Worm (Caenorhabditis elegans) whole organism, L4 larva: ENCODE results near the gene H38K22.7.
A peak's percentile ranks its signal among the peaks of the same experiment; 100 is the strongest.

ENCODE experiments used
- F10B5.3 ChIP-seq: sonication (generic microtip); optimal IDR thresholded peaks from 2 replicates; lab custom pipeline; 2016; ENCODE audit warnings: mild to moderate bottlenecking, missing genetic modification characterization, missing compliant biosample characterization
- T20F7.1 ChIP-seq: fragments of 200-800 bp; sonication (Bioruptor generic); optimal IDR thresholded peaks from 2 replicates; lab custom pipeline; 2018; ENCODE audit warnings: mild to moderate bottlenecking, missing genetic modification characterization, missing compliant biosample characterization
- Y5F2A.4 ChIP-seq: fragments of 200-800 bp; sonication (Bioruptor generic); optimal IDR thresholded peaks from 2 replicates; lab custom pipeline; 2018; ENCODE audit warnings: mild to moderate bottlenecking, missing genetic modification characterization, missing compliant biosample characterization
- ZK337.2 ChIP-seq: fragments of 200-800 bp; sonication (Bioruptor generic); IDR thresholded peaks from 2 replicates; pipeline ENCODE4 v1.3.6; 2022; ENCODE audit warnings: missing genetic modification reagents, missing genetic modification characterization, missing compliant biosample characterization
- aha-1 ChIP-seq: fragments of 150-350 bp; peaks from one replicate; lab custom pipeline; 2014; ENCODE audit warnings: missing biosample characterization, missing genetic modification characterization
- ceh-20 ChIP-seq: fragments of 200-800 bp; sonication (Bioruptor generic); IDR thresholded peaks from 2 replicates; pipeline ENCODE4 v1.3.6; 2022; ENCODE audit warnings: missing genetic modification reagents, missing genetic modification characterization, missing compliant biosample characterization
- ceh-62 ChIP-seq: sonication (generic microtip); optimal IDR thresholded peaks from 2 replicates; lab custom pipeline; 2017; ENCODE audit warnings: missing biosample characterization, missing genetic modification characterization
- ctbp-1 ChIP-seq: fragments of 200-800 bp; sonication (Bioruptor generic); IDR thresholded peaks from 2 replicates; pipeline ENCODE4 v1.3.6; 2022; ENCODE audit warnings: missing genetic modification reagents, missing genetic modification characterization, missing compliant biosample characterization
- daf-16 ChIP-seq, 3 experiments: sonication (generic microtip); optimal IDR thresholded peaks; 2 replicates each; lab custom pipeline; 2016 to 2017; ENCODE audit warnings: missing genetic modification characterization in 3 of 3, missing genetic modification reagents in 3 of 3, mild to moderate bottlenecking in 2 of 3, missing compliant biosample characterization in 2 of 3, missing biosample characterization in 1 of 3, moderate library complexity in 1 of 3
- dmd-6 ChIP-seq: fragments of 200-800 bp; sonication (Bioruptor generic); IDR thresholded peaks from 2 replicates; pipeline ENCODE4 v1.3.6; 2022; ENCODE audit warnings: missing genetic modification reagents, missing genetic modification characterization, missing compliant biosample characterization
- dmd-8 ChIP-seq: fragments of 200-800 bp; sonication (Bioruptor generic); IDR thresholded peaks from 2 replicates; pipeline ENCODE4 v1.3.6; 2022; ENCODE audit warnings: missing genetic modification characterization, missing compliant biosample characterization
- dpl-1 ChIP-seq: fragments of 150-350 bp; optimal IDR thresholded peaks from 2 replicates; lab custom pipeline; 2014; ENCODE audit warnings: missing biosample characterization, missing genetic modification reagents, missing genetic modification characterization
- dve-1 ChIP-seq: sonication (generic microtip); optimal IDR thresholded peaks from 2 replicates; lab custom pipeline; 2017; ENCODE audit warnings: antibody characterized with exemption, mild to moderate bottlenecking, missing genetic modification characterization, missing compliant biosample characterization; ENCODE audit not compliant: insufficient read depth
- hif-1 ChIP-seq, 2 experiments: sonication (generic microtip); optimal IDR thresholded peaks; 2 replicates each; lab custom pipeline; 2016 to 2017; ENCODE audit warnings: missing compliant biosample characterization in 2 of 2, missing genetic modification characterization in 2 of 2, missing genetic modification reagents in 2 of 2, missing genotype in 2 of 2, mild to moderate bottlenecking in 1 of 2
- hlh-30 ChIP-seq: sonication (generic microtip); optimal IDR thresholded peaks from 2 replicates; lab custom pipeline; 2017; ENCODE audit warnings: antibody characterized with exemption, mild to moderate bottlenecking, missing genetic modification characterization, missing compliant biosample characterization; ENCODE audit not compliant: insufficient read depth
- hmg-1.1 ChIP-seq: fragments of 200-800 bp; sonication (Bioruptor generic); IDR thresholded peaks from 2 replicates; pipeline ENCODE4 v1.3.6; 2022; ENCODE audit warnings: missing genetic modification reagents, missing genetic modification characterization, missing compliant biosample characterization
- lim-7 ChIP-seq: fragments of 200-800 bp; sonication (Bioruptor generic); IDR thresholded peaks from 2 replicates; pipeline ENCODE4 v1.3.6; 2022; ENCODE audit warnings: missing genetic modification characterization, missing compliant biosample characterization
- lsy-2 ChIP-seq, 2 experiments: fragments of 150-350 bp in 1 of 2; sonication (generic microtip) in 1 of 2; optimal IDR thresholded peaks; 2 replicates each; lab custom pipeline; 2014 to 2017; ENCODE audit warnings: missing biosample characterization in 2 of 2, missing genetic modification characterization in 2 of 2
- madf-9 ChIP-seq: fragments of 200-800 bp; sonication (Bioruptor generic); conservative IDR thresholded peaks from 2 replicates; pipeline ENCODE4 v1.3.6; 2022; ENCODE audit warnings: missing genetic modification reagents, missing genetic modification characterization, missing compliant biosample characterization
- mes-2 ChIP-seq: sonication (generic microtip); optimal IDR thresholded peaks from 2 replicates; lab custom pipeline; 2016; ENCODE audit warnings: missing genotype, mild to moderate bottlenecking, missing genetic modification characterization, missing compliant biosample characterization; ENCODE audit not compliant: poor library complexity, severe bottlenecking
- mxl-3 ChIP-seq: fragments of 200-800 bp; sonication (Bioruptor generic); optimal IDR thresholded peaks from 2 replicates; lab custom pipeline; 2018; ENCODE audit warnings: mild to moderate bottlenecking, missing genetic modification characterization, missing compliant biosample characterization
- nhr-237 ChIP-seq: sonication (generic microtip); optimal IDR thresholded peaks from 2 replicates; lab custom pipeline; 2017; ENCODE audit warnings: missing biosample characterization, missing genetic modification characterization
- pqm-1 ChIP-seq: sonication (generic microtip); optimal IDR thresholded peaks from 2 replicates; lab custom pipeline; 2017; ENCODE audit warnings: missing biosample characterization, missing genetic modification characterization
- rbr-2 ChIP-seq: sonication (generic microtip); optimal IDR thresholded peaks from 2 replicates; lab custom pipeline; 2016; ENCODE audit warnings: missing genotype, missing genetic modification characterization, missing compliant biosample characterization
- saeg-2 ChIP-seq: fragments of 200-800 bp; sonication (Bioruptor generic); IDR thresholded peaks from 2 replicates; pipeline ENCODE4 v1.3.6; 2022; ENCODE audit warnings: missing genetic modification reagents, missing genetic modification characterization, missing compliant biosample characterization
- set-16 ChIP-seq: fragments of 200-800 bp; sonication (Bioruptor generic); IDR thresholded peaks from 2 replicates; pipeline ENCODE4 v1.3.6; 2022; ENCODE audit warnings: missing genetic modification reagents, missing genetic modification characterization, missing compliant biosample characterization
- unc-130 ChIP-seq: sonication (generic microtip); optimal IDR thresholded peaks from 2 replicates; lab custom pipeline; 2016; ENCODE audit warnings: missing genetic modification reagents, missing genetic modification characterization, missing compliant biosample characterization
- unc-62 ChIP-seq, 3 experiments: fragments of 150-350 bp in 1 of 3; sonication (generic microtip); optimal IDR thresholded peaks in 2 of 3; peaks in 1 of 3; 1 replicate in 1 of 3; 2 replicates in 2 of 3; lab custom pipeline; 2014 to 2017; ENCODE audit warnings: missing biosample characterization in 3 of 3, missing genetic modification characterization in 3 of 3, missing genetic modification reagents in 3 of 3, missing genotype in 1 of 3
- zfp-3 ChIP-seq: fragments of 200-800 bp; sonication (Bioruptor generic); conservative IDR thresholded peaks from 2 replicates; pipeline ENCODE4 v1.3.6; 2022; ENCODE audit warnings: missing genetic modification reagents, missing genetic modification characterization, missing compliant biosample characterization

The H38K22.7 gene

DNA sequence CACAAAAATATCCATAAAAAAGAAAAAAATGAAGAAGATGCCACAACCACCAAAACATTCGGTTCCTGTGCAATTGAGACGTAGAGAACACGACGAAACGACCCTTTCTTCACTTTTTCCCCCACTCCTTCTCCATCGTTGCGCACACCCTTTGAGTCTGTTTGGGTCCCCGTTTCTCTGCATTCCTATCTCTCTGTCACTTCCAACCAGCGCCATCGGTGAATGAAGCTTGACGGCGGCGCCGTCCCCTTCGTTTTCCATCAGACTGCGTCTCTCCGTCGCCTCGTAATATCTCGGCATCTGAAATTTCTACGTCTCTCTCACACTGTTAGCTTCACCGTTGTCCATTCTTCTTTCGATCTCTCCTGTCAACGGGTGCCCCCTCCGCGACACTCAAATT, 14.1 kb downstream of the H38K22.7 start (continued):
- no peak for TF ChIP-seq F10B5.3 (tag; lab: Kevin White, UChicago)
- TF ChIP-seq hmg-1.1 (GFP tag; lab: Robert Waterston, UW): peak; percentile 74
- no peak for TF ChIP-seq T20F7.1 (GFP tag; lab: Kevin White, UChicago)
- peak in 1 of 2 experiments; percentile 42 for TF ChIP-seq unc-62 (GFP tag; optimal IDR thresholded peaks at IDR 0.05 in 1 of 2; lab: Kevin White, UChicago)
- TF ChIP-seq unc-62 (tag; optimal IDR thresholded peaks at IDR 0.05; lab: Kevin White, UChicago): no peak
- TF ChIP-seq rbr-2 (tag; lab: Kevin White, UChicago): peak; percentile 54
- TF ChIP-seq mxl-3 (GFP tag; lab: Kevin White, UChicago): peak; percentile 2

- TF ChIP-seq hif-1 (tag; optimal IDR thresholded peaks at IDR 0.05; lab: Kevin White, UChicago): peak in 1 of 2 experiments; percentile 70
- TF ChIP-seq unc-130 (GFP tag; lab: Kevin White, UChicago): peak; percentile 72
- TF ChIP-seq mes-2 (tag; lab: Kevin White, UChicago): peak; percentile 94
- TF ChIP-seq zfp-3: no peak
- TF ChIP-seq lsy-2 (tag; optimal IDR thresholded peaks at IDR 0.05; lab: Kevin White, UChicago): peak in 1 of 2 experiments; percentile 66
- no peak for TF ChIP-seq hmg-1.1 (GFP tag; lab: Robert Waterston, UW)
- peak; percentile 60; the same call in 1 of the 2 replicates for TF ChIP-seq ZK337.2 (GFP tag; lab: Robert Waterston, UW)
- peak; percentile 55 for TF ChIP-seq dpl-1 (GFP tag; lab: Kevin White, UChicago)
- no peak for TF ChIP-seq dve-1
- peak; percentile 72 for TF ChIP-seq aha-1 (tag; lab: Kevin White, UChicago)
- TF ChIP-seq unc-62 (GFP tag; optimal IDR thresholded peaks at IDR 0.05 in 1 of 2; lab: Kevin White, UChicago): peak in 1 of 2 experiments; percentile 84
- no peak for TF ChIP-seq unc-62 (tag; optimal IDR thresholded peaks at IDR 0.05; lab: Kevin White, UChicago)
Observed at ce11 chrIII:4343070-4343469, 21.6 kb downstream of the H38K22.7 start, which contains the start of the genes B0285.3 and lcmt-1. Gene B0285.3, minus strand, starts transcription at chrIII:4343336. Gene lcmt-1, plus strand, starts transcription at chrIII:4343446.

DNA sequence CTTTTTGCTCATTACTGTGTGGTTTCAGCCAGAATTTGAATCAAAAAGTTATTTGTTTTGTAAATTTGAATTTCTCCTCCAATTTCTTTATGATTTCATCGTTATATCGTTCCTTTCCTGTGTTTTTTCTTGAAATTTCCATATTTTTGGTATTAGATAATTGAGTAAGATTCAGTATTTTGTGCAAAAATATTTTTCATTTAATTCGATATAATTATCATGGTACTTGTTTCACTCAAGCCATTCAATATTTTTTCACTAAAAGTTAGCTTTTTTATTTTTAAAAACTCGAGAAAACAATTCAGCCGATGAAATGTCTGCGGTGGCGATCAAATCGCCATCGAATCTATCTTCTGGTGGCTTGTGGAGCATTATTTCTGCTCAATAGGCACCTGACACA, 23.5 kb downstream of the H38K22.7 start, which contains the start of gene hse-5:
Gene hse-5, plus strand, starts transcription at position 301 of the 400 bp plus-strand sequence.
- TF ChIP-seq nhr-237 (tag; lab: Kevin White, UChicago) (no peak), ceh-62 (tag; lab: Kevin White, UChicago) (no peak), madf-9 (GFP tag; lab: Robert Waterston, UW) (no peak), hlh-30 (no peak)
- TF ChIP-seq, all 104 proteins: peak for 0

DNA sequence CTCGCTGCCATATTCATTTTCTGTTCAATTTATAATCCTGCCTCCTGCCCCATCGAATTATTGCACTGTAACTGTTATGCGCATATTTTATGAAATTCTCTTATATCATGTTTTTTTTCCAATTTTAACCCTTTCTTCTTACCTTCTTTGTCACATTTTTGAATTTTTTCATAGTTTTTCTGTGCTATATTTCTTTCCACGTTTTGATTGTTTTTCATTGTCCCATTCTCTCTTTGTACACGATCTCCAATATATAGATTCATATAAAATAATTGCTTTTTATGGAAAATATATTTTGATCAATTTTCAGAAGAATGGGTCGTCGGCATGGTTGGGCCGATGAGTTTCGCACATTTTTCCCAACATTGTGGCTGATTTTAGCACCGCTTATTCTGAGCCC, 28.3 kb downstream of the H38K22.7 start, which contains the start of gene B0285.6:
Gene B0285.6, plus strand, starts transcription at position 301 of the 400 bp plus-strand sequence.
- TF ChIP-seq pqm-1 (tag; lab: Kevin White, UChicago) (no peak), daf-16 (GFP tag; optimal IDR thresholded peaks at IDR 0.05; lab: Kevin White, UChicago) (no peak), daf-16 (tag; optimal IDR thresholded peaks at IDR 0.05; lab: Kevin White, UChicago) (no peak), Y5F2A.4 (GFP tag; lab: Kevin White, UChicago) (no peak), dmd-6 (GFP tag; lab: Robert Waterston, UW) (no peak), ceh-20 (GFP tag; lab: Robert Waterston, UW) (no peak), lim-7 (no peak), dmd-8 (GFP tag; lab: Robert Waterston, UW) (no peak), ctbp-1 (GFP tag; lab: Robert Waterston, UW) (no peak)

- TF ChIP-seq set-16 (peak; percentile 65), ctbp-1 (GFP tag; lab: Robert Waterston, UW) (no peak)
Observed at ce11 chrIII:4356384-4356783, 34.9 kb downstream of the H38K22.7 start, which contains the start of gene mnp-1. Gene mnp-1, plus strand, starts transcription at chrIII:4356594.

DNA sequence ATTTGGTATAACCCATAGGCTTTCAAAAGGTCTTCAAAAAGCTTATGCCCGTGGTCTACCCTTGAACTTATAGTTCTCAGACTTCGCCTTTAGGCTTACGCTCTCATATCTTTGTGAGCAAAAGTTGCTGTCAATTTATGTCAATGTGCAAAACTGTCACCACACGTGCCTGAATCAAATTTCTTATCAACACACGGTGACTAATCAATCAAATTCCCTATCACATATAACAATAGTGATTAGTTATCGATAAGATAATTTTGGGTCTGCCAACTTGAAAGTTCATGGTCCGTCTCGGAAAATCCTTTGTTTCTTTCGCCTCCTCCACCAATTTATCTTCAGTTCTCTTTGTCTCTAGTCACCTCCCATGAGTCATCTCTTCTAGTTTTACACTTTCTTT, 35.9 kb downstream of the H38K22.7 start:
- peak; percentile 72 for TF ChIP-seq pqm-1 (tag; lab: Kevin White, UChicago)
- peak; percentile 14 for TF ChIP-seq mxl-3 (GFP tag; lab: Kevin White, UChicago)
- TF ChIP-seq saeg-2 (GFP tag; lab: Robert Waterston, UW): no peak
